Worm (Caenorhabditis elegans): ENCODE data around the gene C50B6.1.

The C50B6.1 gene

ce11 chrV:13285284-13285683 is 23.4 kb upstream of the C50B6.1 start:
- TF ChIP-seq ceh-40 (GFP tag; IDR thresholded peaks at IDR 0.05) (no peak), madf-3 (GFP tag; IDR thresholded peaks at IDR 0.05) (no peak), chd-7 (tag; optimal IDR thresholded peaks at IDR 0.05) (no peak), snpc-4 (GFP tag; optimal IDR thresholded peaks at IDR 0.05) (no peak), snpc-4 (tag; optimal IDR thresholded peaks at IDR 0.05) (no peak), ceh-27 (GFP tag; optimal IDR thresholded peaks at IDR 0.05) (no peak), K12H6.12 (tag; optimal IDR thresholded peaks at IDR 0.05) (no peak)

ce11 chrV:13286525-13286924 is 22.2 kb upstream of the C50B6.1 start:
- no peak for TF ChIP-seq attf-5 (GFP tag; optimal IDR thresholded peaks at IDR 0.05)
- no peak for TF ChIP-seq C17E4.6 (GFP tag; IDR thresholded peaks at IDR 0.05)
- TF ChIP-seq akir-1 (GFP tag; optimal IDR thresholded peaks at IDR 0.05), result no peak
- no peak for TF ChIP-seq aptf-3 (GFP tag; IDR thresholded peaks at IDR 0.05)
- TF ChIP-seq snpc-3.4 (tag; optimal IDR thresholded peaks at IDR 0.05), result no peak
- TF ChIP-seq nfya-2 (GFP tag; IDR thresholded peaks at IDR 0.05), result no peak
- TF ChIP-seq chd-7 (tag; optimal IDR thresholded peaks at IDR 0.05), result no peak
- TF ChIP-seq sptf-2 (GFP tag; optimal IDR thresholded peaks at IDR 0.05), result no peak
- no peak for TF ChIP-seq rcor-1 (GFP tag; IDR thresholded peaks at IDR 0.05)
- TF ChIP-seq F39B2.1 (GFP tag; IDR thresholded peaks at IDR 0.05), result no peak
- TF ChIP-seq aptf-2 (GFP tag; conservative IDR thresholded peaks at IDR 0.05), result no peak
- TF ChIP-seq Y53G8AR.9 (GFP tag; conservative IDR thresholded peaks at IDR 0.05), result no peak
- TF ChIP-seq F22D6.2 (tag; optimal IDR thresholded peaks at IDR 0.05), result no peak
- TF ChIP-seq sdz-38 (tag; optimal IDR thresholded peaks at IDR 0.05), result no peak
- no peak for TF ChIP-seq rpc-1 (optimal IDR thresholded peaks at IDR 0.05)
- TF ChIP-seq rpc-1 (tag; optimal IDR thresholded peaks at IDR 0.05), result no peak
- TF ChIP-seq Y79H2A.3 (GFP tag; conservative IDR thresholded peaks at IDR 0.05), result no peak
- no peak for TF ChIP-seq madf-10 (tag; optimal IDR thresholded peaks at IDR 0.05)

ce11 chrV:13288881-13289280 is 19.8 kb upstream of the C50B6.1 start:
- peak; percentile 56; the same call in 1 of the 2 replicates for TF ChIP-seq hmg-1.2 (GFP tag; IDR thresholded peaks at IDR 0.05)
- TF ChIP-seq nhr-179 (tag; optimal IDR thresholded peaks at IDR 0.05), result no peak

- TF ChIP-seq nhr-27 (tag; optimal IDR thresholded peaks at IDR 0.05) (no peak), aptf-3 (GFP tag; IDR thresholded peaks at IDR 0.05) (no peak), B0261.1 (tag; optimal IDR thresholded peaks at IDR 0.05) (no peak), sdz-38 (tag; optimal IDR thresholded peaks at IDR 0.05) (no peak), rec-8 (tag; optimal IDR thresholded peaks at IDR 0.05) (no peak), tbp1 (GFP tag; optimal IDR thresholded peaks at IDR 0.05) (no peak), rpc-1 (optimal IDR thresholded peaks at IDR 0.05) (no peak), rpc-1 (tag; optimal IDR thresholded peaks at IDR 0.05) (no peak), attf-3 (GFP tag; conservative IDR thresholded peaks at IDR 0.05) (no peak), T26A5.8 (tag; optimal IDR thresholded peaks at IDR 0.05) (no peak), ceh-79 (tag; optimal IDR thresholded peaks at IDR 0.05) (no peak), Y79H2A.3 (GFP tag; conservative IDR thresholded peaks at IDR 0.05) (no peak), dox-1 (GFP tag; IDR thresholded peaks at IDR 0.05) (no peak), zim-3 (tag; optimal IDR thresholded peaks at IDR 0.05) (no peak), atf-7 (tag; optimal IDR thresholded peaks at IDR 0.05) (no peak), ztf-28 (GFP tag; IDR thresholded peaks at IDR 0.05) (no peak)
Measured at ce11 chrV:13294507-13294906, 14.2 kb upstream of the C50B6.1 start.

All from whole organism, young adult.